Worm (Caenorhabditis elegans) whole organism, L2 larva: ENCODE results near the gene grdn-1.

ENCODE experiments used
- C34F6.9 ChIP-seq: fragments of 150-350 bp; optimal IDR thresholded peaks from 2 replicates; lab custom pipeline; 2014; ENCODE audit warnings: missing biosample characterization, missing genetic modification characterization
- F13H6.1 ChIP-seq: sonication (generic microtip); optimal IDR thresholded peaks from 2 replicates; lab custom pipeline; 2016; ENCODE audit warnings: missing genetic modification characterization, missing compliant biosample characterization
- R02D3.7 ChIP-seq: fragments of 150-350 bp; optimal IDR thresholded peaks from 2 replicates; lab custom pipeline; 2014; ENCODE audit warnings: missing biosample characterization, missing genetic modification characterization
- Y55F3AM.14 ChIP-seq: fragments of 200-800 bp; sonication (Bioruptor generic); optimal IDR thresholded peaks from 2 replicates; lab custom pipeline; 2018; ENCODE audit warnings: mild to moderate bottlenecking, missing genetic modification characterization, missing compliant biosample characterization
- alr-1 ChIP-seq: fragments of 150-350 bp; optimal IDR thresholded peaks from 2 replicates; lab custom pipeline; 2014; ENCODE audit warnings: missing biosample characterization, missing genetic modification characterization
- aly-2 ChIP-seq: fragments of 150-350 bp; optimal IDR thresholded peaks from 2 replicates; lab custom pipeline; 2014; ENCODE audit warnings: missing biosample characterization, missing genetic modification characterization
- ama-1 ChIP-seq: fragments of 150-350 bp; optimal IDR thresholded peaks from 2 replicates; lab custom pipeline; 2018; ENCODE audit warnings: inconsistent platforms
- blmp-1 ChIP-seq: sonication (generic microtip); optimal IDR thresholded peaks from 2 replicates; lab custom pipeline; 2017; ENCODE audit warnings: missing genetic modification characterization, mild to moderate bottlenecking, missing compliant biosample characterization, antibody characterized with exemption, moderate library complexity; ENCODE audit not compliant: insufficient read depth
- crh-2 ChIP-seq: sonication (generic microtip); optimal IDR thresholded peaks from 2 replicates; lab custom pipeline; 2017; ENCODE audit warnings: missing biosample characterization, missing genetic modification characterization
- egl-27 ChIP-seq: sonication (generic microtip); optimal IDR thresholded peaks from 3 replicates; lab custom pipeline; 2017; ENCODE audit warnings: missing biosample characterization, missing genetic modification reagents, missing genetic modification characterization
- elt-1 ChIP-seq: fragments of 150-350 bp; optimal IDR thresholded peaks from 2 replicates; lab custom pipeline; 2014; ENCODE audit warnings: missing biosample characterization, missing genetic modification characterization
- fos-1 ChIP-seq: fragments of 150-350 bp; optimal IDR thresholded peaks from 2 replicates; lab custom pipeline; 2014; ENCODE audit warnings: missing biosample characterization, missing genetic modification characterization
- gmeb-1 ChIP-seq: fragments of 150-350 bp; optimal IDR thresholded peaks from 2 replicates; lab custom pipeline; 2014; ENCODE audit warnings: missing biosample characterization, missing genetic modification characterization
- lin-11 ChIP-seq: fragments of 150-350 bp; sonication (generic microtip); optimal IDR thresholded peaks from 2 replicates; lab custom pipeline; 2014; ENCODE audit warnings: missing biosample characterization, missing genetic modification characterization, inconsistent platforms, mixed read lengths
- lin-13 ChIP-seq: fragments of 150-350 bp; optimal IDR thresholded peaks from 2 replicates; lab custom pipeline; 2014; ENCODE audit warnings: missing biosample characterization, missing genetic modification reagents, missing genetic modification characterization
- lsy-2 ChIP-seq, 2 experiments: fragments of 150-350 bp in 1 of 2; sonication (generic microtip) in 1 of 2; optimal IDR thresholded peaks; 2 replicates each; lab custom pipeline; 2014 to 2017; ENCODE audit warnings: missing biosample characterization in 2 of 2, missing genetic modification characterization in 2 of 2
- mab-5 ChIP-seq: fragments of 150-350 bp; optimal IDR thresholded peaks from 2 replicates; lab custom pipeline; 2014; ENCODE audit warnings: missing biosample characterization, missing genetic modification characterization
- mbf-1 ChIP-seq: sonication (generic microtip); optimal IDR thresholded peaks from 2 replicates; lab custom pipeline; 2017; ENCODE audit warnings: missing biosample characterization, missing genetic modification characterization
- mdl-1 ChIP-seq, 2 experiments: fragments of 150-350 bp in 1 of 2; sonication (generic microtip) in 1 of 2; optimal IDR thresholded peaks; 2 replicates each; lab custom pipeline; 2017; ENCODE audit warnings: missing biosample characterization in 2 of 2, missing genetic modification characterization in 2 of 2
- nhr-11 ChIP-seq: fragments of 150-350 bp; optimal IDR thresholded peaks from 2 replicates; lab custom pipeline; 2014; ENCODE audit warnings: missing biosample characterization, missing genetic modification characterization
- nhr-12 ChIP-seq: fragments of 150-350 bp; optimal IDR thresholded peaks from 2 replicates; lab custom pipeline; 2014; ENCODE audit warnings: missing biosample characterization, missing genetic modification characterization
- nhr-129 ChIP-seq: fragments of 150-350 bp; optimal IDR thresholded peaks from 2 replicates; lab custom pipeline; 2014; ENCODE audit warnings: missing biosample characterization, missing genetic modification characterization
- nhr-21 ChIP-seq: fragments of 150-350 bp; optimal IDR thresholded peaks from 2 replicates; lab custom pipeline; 2014; ENCODE audit warnings: missing biosample characterization, missing genetic modification characterization
- nhr-23 ChIP-seq: fragments of 150-350 bp; optimal IDR thresholded peaks from 2 replicates; lab custom pipeline; 2014; ENCODE audit warnings: missing biosample characterization, missing genetic modification reagents, missing genetic modification characterization
- nhr-25 ChIP-seq: fragments of 150-350 bp; sonication (generic microtip); optimal IDR thresholded peaks from 3 replicates; lab custom pipeline; 2014; ENCODE audit warnings: missing biosample characterization, missing genetic modification characterization
- nhr-6 ChIP-seq: fragments of 150-350 bp; optimal IDR thresholded peaks from 2 replicates; lab custom pipeline; 2014; ENCODE audit warnings: missing biosample characterization, missing genetic modification characterization
- peb-1 ChIP-seq: fragments of 150-350 bp; optimal IDR thresholded peaks from 2 replicates; lab custom pipeline; 2014; ENCODE audit warnings: missing biosample characterization, missing genetic modification characterization
- sem-4 ChIP-seq: fragments of 150-350 bp; optimal IDR thresholded peaks from 2 replicates; lab custom pipeline; 2014; ENCODE audit warnings: missing biosample characterization, missing genetic modification reagents, missing genetic modification characterization
- skn-1 ChIP-seq: sonication (generic microtip); optimal IDR thresholded peaks from 2 replicates; lab custom pipeline; 2017; ENCODE audit warnings: missing biosample characterization, missing genetic modification characterization
- sma-3 ChIP-seq: sonication (generic microtip); optimal IDR thresholded peaks from 2 replicates; lab custom pipeline; 2016; ENCODE audit warnings: missing genetic modification reagents, missing genetic modification characterization, missing compliant biosample characterization
- sma-9 ChIP-seq, 2 experiments: fragments of 150-350 bp in 1 of 2; sonication (generic microtip) in 1 of 2; optimal IDR thresholded peaks; 2 replicates each; lab custom pipeline; 2014 to 2016; ENCODE audit warnings: missing genetic modification characterization in 2 of 2, mild to moderate bottlenecking in 1 of 2, missing biosample characterization in 1 of 2, missing compliant biosample characterization in 1 of 2, missing genetic modification reagents in 1 of 2, moderate library complexity in 1 of 2
- snpc-4 ChIP-seq: fragments of 150-350 bp; optimal IDR thresholded peaks from 2 replicates; lab custom pipeline; 2014; ENCODE audit warnings: missing biosample characterization, missing genetic modification characterization
- unc-55 ChIP-seq: fragments of 150-350 bp; sonication (generic microtip); optimal IDR thresholded peaks from 3 replicates; lab custom pipeline; 2014; ENCODE audit warnings: missing biosample characterization, missing genetic modification reagents, missing genetic modification characterization
- unc-62 ChIP-seq: fragments of 150-350 bp; optimal IDR thresholded peaks from 2 replicates; lab custom pipeline; 2014; ENCODE audit warnings: missing biosample characterization, missing genetic modification reagents, missing genetic modification characterization
- zag-1 ChIP-seq: fragments of 150-350 bp; optimal IDR thresholded peaks from 2 replicates; lab custom pipeline; 2014; ENCODE audit warnings: missing biosample characterization, missing genetic modification characterization
- ztf-1 ChIP-seq: fragments of 200-800 bp; sonication (Bioruptor generic); conservative IDR thresholded peaks from 2 replicates; pipeline ENCODE4 v1.3.6; 2022; ENCODE audit warnings: missing genetic modification characterization, missing compliant biosample characterization
- ztf-11 ChIP-seq: sonication (generic microtip); optimal IDR thresholded peaks from 2 replicates; lab custom pipeline; 2017; ENCODE audit warnings: missing biosample characterization, missing genetic modification characterization
- ztf-4 ChIP-seq: fragments of 150-350 bp; optimal IDR thresholded peaks from 2 replicates; lab custom pipeline; 2014; ENCODE audit warnings: missing biosample characterization, missing genetic modification characterization

The grdn-1 gene

DNA sequence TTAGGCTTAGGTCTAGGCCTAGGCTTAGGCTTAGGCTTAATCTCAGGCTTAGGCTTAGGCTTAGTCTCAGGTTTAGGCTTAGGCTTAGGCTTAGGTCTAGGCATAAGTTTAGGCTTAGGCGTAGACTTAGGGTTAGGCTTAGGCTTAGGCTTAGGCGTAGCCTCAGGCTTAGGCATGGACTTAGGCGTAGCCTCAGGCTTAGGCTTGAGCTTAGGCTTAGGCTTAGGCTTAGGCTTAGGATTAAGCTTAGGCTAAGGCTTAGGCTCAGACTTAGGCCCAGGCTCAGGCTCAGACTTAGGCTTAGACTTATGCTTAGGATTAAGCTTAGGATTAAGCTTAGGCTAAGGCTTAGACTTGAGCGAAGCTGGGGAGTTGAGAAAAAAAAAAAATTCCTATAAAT lies 20.6 kb downstream of the grdn-1 start:
- TF ChIP-seq elt-1: no peak
- no peak for TF ChIP-seq Y55F3AM.14

ce11 chrV:18614498-18614897 lies 21.9 kb downstream of the grdn-1 start:
- TF ChIP-seq alr-1 (tag; lab: Kevin White, UChicago) (no peak), C34F6.9 (tag; lab: Kevin White, UChicago) (peak; percentile 54), fos-1 (peak; percentile 83), blmp-1 (peak; percentile 4), crh-2 (tag; lab: Kevin White, UChicago) (peak; percentile 70), nhr-6 (tag; lab: Kevin White, UChicago) (no peak), nhr-23 (tag; lab: Kevin White, UChicago) (no peak), lsy-2 (tag; optimal IDR thresholded peaks at IDR 0.05; lab: Kevin White, UChicago) (peak in 1 of 2 experiments; percentile 53), mdl-1 (tag; optimal IDR thresholded peaks at IDR 0.05; lab: Kevin White, UChicago) (peak in 1 of 2 experiments; percentile 35), F13H6.1 (tag; lab: Kevin White, UChicago) (peak; percentile 66), skn-1 (tag; lab: Kevin White, UChicago) (peak; percentile 97), sma-9 (GFP tag; optimal IDR thresholded peaks at IDR 0.05; lab: Kevin White, UChicago) (no peak), sma-9 (tag; optimal IDR thresholded peaks at IDR 0.05; lab: Kevin White, UChicago) (no peak), nhr-11 (tag; lab: Kevin White, UChicago) (no peak), lin-11 (tag; lab: Kevin White, UChicago) (no peak), lin-13 (GFP tag; lab: Kevin White, UChicago) (peak; percentile 21), nhr-129 (peak; percentile 77), egl-27 (tag; lab: Kevin White, UChicago) (peak; percentile 51), gmeb-1 (tag; lab: Kevin White, UChicago) (peak; percentile 64), sma-3 (GFP tag; lab: Kevin White, UChicago) (peak; percentile 62), nhr-25 (peak; percentile 73), peb-1 (tag; lab: Kevin White, UChicago) (no peak), snpc-4 (tag; lab: Kevin White, UChicago) (peak; percentile 50), nhr-21 (tag; lab: Kevin White, UChicago) (peak; percentile 57), sem-4 (tag; lab: Kevin White, UChicago) (no peak)
- TF ChIP-seq, all 48 proteins: peak for 16

- no peak for TF ChIP-seq nhr-6 (tag; lab: Kevin White, UChicago)
- TF ChIP-seq C34F6.9 (tag; lab: Kevin White, UChicago): no peak
- TF ChIP-seq zag-1 (tag; lab: Kevin White, UChicago): no peak
- TF ChIP-seq mbf-1 (tag; lab: Kevin White, UChicago): no peak
- TF ChIP-seq nhr-12 (tag; lab: Kevin White, UChicago): no peak
- no peak for TF ChIP-seq unc-55 (GFP tag; lab: Kevin White, UChicago)
- TF ChIP-seq nhr-23 (tag; lab: Kevin White, UChicago): no peak
- TF ChIP-seq ztf-4 (tag; lab: Kevin White, UChicago): no peak
- TF ChIP-seq unc-62 (GFP tag; lab: Kevin White, UChicago): no peak
- no peak for TF ChIP-seq egl-27 (tag; lab: Kevin White, UChicago)
- no peak for TF ChIP-seq R02D3.7 (tag; lab: Kevin White, UChicago)
- TF ChIP-seq lsy-2 (tag; optimal IDR thresholded peaks at IDR 0.05; lab: Kevin White, UChicago): no peak
- no peak for TF ChIP-seq aly-2 (tag; lab: Kevin White, UChicago)
- TF ChIP-seq, all 48 proteins: peak for 0
Observed at ce11 chrV:18616287-18616686, 23.7 kb downstream of the grdn-1 start, which contains the start of gene nhr-70. TSS of gene nhr-70 (plus strand) at chrV:18616587.

- TF ChIP-seq nhr-11 (tag; lab: Kevin White, UChicago) (no peak), fos-1 (no peak), aly-2 (tag; lab: Kevin White, UChicago) (no peak), mdl-1 (tag; optimal IDR thresholded peaks at IDR 0.05; lab: Kevin White, UChicago) (no peak), ama-1 (lab: Kevin White, UChicago) (no peak), elt-1 (no peak), mbf-1 (tag; lab: Kevin White, UChicago) (no peak), sem-4 (tag; lab: Kevin White, UChicago) (no peak), mab-5 (no peak), F13H6.1 (tag; lab: Kevin White, UChicago) (no peak), ztf-1 (GFP tag; lab: Robert Waterston, UW) (no peak), alr-1 (tag; lab: Kevin White, UChicago) (no peak), ztf-4 (tag; lab: Kevin White, UChicago) (no peak), skn-1 (tag; lab: Kevin White, UChicago) (no peak), blmp-1 (no peak), ztf-11 (tag; lab: Kevin White, UChicago) (no peak), lin-11 (tag; lab: Kevin White, UChicago) (no peak)
Observed at ce11 chrV:18622462-18622861, 29.9 kb downstream of the grdn-1 start, which contains the start of gene Y69H2.1. TSS of gene Y69H2.1 (minus strand) at chrV:18622562.
